Fruit fly (Drosophila melanogaster): ENCODE results near the gene comt.
A peak's percentile ranks its signal among the peaks of the same experiment; 100 is the strongest.

comt gene

dm6 chrX:13305323-13305722 is 46.5 kb downstream of the comt start (continued):
- TF ChIP-seq CG5180 (GFP tag; optimal IDR thresholded peaks at IDR 0.05) (no peak), ci (GFP tag; IDR thresholded peaks at IDR 0.05) (0 out of 3 replicates have a peak, but pooled peaks have one; percentile 18), CG14441 (GFP tag; IDR thresholded peaks at IDR 0.05) (no peak), YL-1 (GFP tag; optimal IDR thresholded peaks at IDR 0.05) (no peak), Optix (GFP tag; IDR thresholded peaks at IDR 0.05) (no peak), CG17829 (tag; optimal IDR thresholded peaks at IDR 0.05) (no peak), org-1 (GFP tag; optimal IDR thresholded peaks at IDR 0.05) (no peak), GATAe (GFP tag; conservative IDR thresholded peaks at IDR 0.05) (0 out of 2 replicates have a peak, but pooled peaks have one; percentile 18), nom (GFP tag; optimal IDR thresholded peaks at IDR 0.05) (peak; percentile 28), CG4360 (GFP tag; IDR thresholded peaks at IDR 0.05) (peak; percentile 41; the same call in 1 of the 2 replicates), Usf (GFP tag; optimal IDR thresholded peaks at IDR 0.05) (no peak), Meics (GFP tag; optimal IDR thresholded peaks at IDR 0.05) (no peak), zf30C (GFP tag; optimal IDR thresholded peaks at IDR 0.05) (no peak), grn (GFP tag; optimal IDR thresholded peaks at IDR 0.05) (peak; percentile 41), danr (GFP tag; IDR thresholded peaks at IDR 0.05) (no peak), CG3847 (GFP tag; IDR thresholded peaks at IDR 0.05) (no peak), CG15269 (tag; optimal IDR thresholded peaks at IDR 0.05) (no peak), lab (GFP tag; optimal IDR thresholded peaks at IDR 0.05) (peak; percentile 20), CG9727 (GFP tag; optimal IDR thresholded peaks at IDR 0.05) (no peak), BtbVII (GFP tag; optimal IDR thresholded peaks at IDR 0.05) (peak; percentile 18), CG42726 (GFP tag; IDR thresholded peaks at IDR 0.05; ENCODE audit: partially characterized antibody) (no peak), CG12155 (GFP tag; optimal IDR thresholded peaks at IDR 0.05) (no peak), repo (GFP tag; optimal IDR thresholded peaks at IDR 0.05) (no peak), CoRest (tag; optimal IDR thresholded peaks at IDR 0.05) (no peak), CG10565 (GFP tag; optimal IDR thresholded peaks at IDR 0.05) (no peak), CG17186 (GFP tag; optimal IDR thresholded peaks at IDR 0.05) (no peak), CG9932 (GFP tag; IDR thresholded peaks at IDR 0.05) (no peak), CG8944 (GFP tag; optimal IDR thresholded peaks at IDR 0.05) (no peak), MBD-R2 (GFP tag; IDR thresholded peaks at IDR 0.05) (no peak), Deaf1 (tag; optimal IDR thresholded peaks at IDR 0.05) (peak; percentile 38), CG12769 (tag; optimal IDR thresholded peaks at IDR 0.05) (peak; percentile 0), Asciz (GFP tag; optimal IDR thresholded peaks at IDR 0.05) (no peak), dpn (GFP tag; optimal IDR thresholded peaks at IDR 0.05) (no peak), Xbp1 (GFP tag; optimal IDR thresholded peaks at IDR 0.05) (no peak), CG7745 (tag; optimal IDR thresholded peaks at IDR 0.05) (no peak), CG18764 (GFP tag; optimal IDR thresholded peaks at IDR 0.05) (no peak), ems (GFP tag; optimal IDR thresholded peaks at IDR 0.05) (no peak), Scr (GFP tag; IDR thresholded peaks at IDR 0.05; ENCODE audit: partially characterized antibody) (no peak), mirr (GFP tag; optimal IDR thresholded peaks at IDR 0.05) (no peak), HLH54F (GFP tag; optimal IDR thresholded peaks at IDR 0.05) (no peak), chn (GFP tag; optimal IDR thresholded peaks at IDR 0.05) (no peak), exex (tag; optimal IDR thresholded peaks at IDR 0.05) (peak; percentile 19), sug (tag; optimal IDR thresholded peaks at IDR 0.05) (peak; percentile 12), tio (GFP tag; optimal IDR thresholded peaks at IDR 0.05) (no peak), CG34224 (GFP tag; IDR thresholded peaks at IDR 0.05; ENCODE audit: partially characterized antibody) (no peak), Aef1 (GFP tag; IDR thresholded peaks at IDR 0.05) (no peak; the same call in 2 of the 3 replicates), crol (GFP tag; IDR thresholded peaks at IDR 0.05) (peak; percentile 32), CG16815 (GFP tag; optimal IDR thresholded peaks at IDR 0.05) (no peak), CG8281 (tag; optimal IDR thresholded peaks at IDR 0.05) (no peak), Ets65A (GFP tag) (peak; percentile 41), Jarid2 (GFP tag; optimal IDR thresholded peaks at IDR 0.05) (peak; percentile 50)
